Fruit fly (Drosophila melanogaster) whole organism, prepupa: Measurements from ENCODE around the gene vers.

Experiments
- CG15336 ChIP-seq: fragments of 200-800 bp; sonication (Bioruptor generic); IDR thresholded peaks from 2 replicates; pipeline ENCODE4 v1.3.6; 2022; ENCODE audit warnings: missing biosample characterization, missing genetic modification characterization
- CG9139 ChIP-seq: fragments of 200-800 bp; sonication (Bioruptor generic); optimal IDR thresholded peaks from 3 replicates; lab custom pipeline; 2017; ENCODE audit warnings: missing biosample characterization, mild to moderate bottlenecking, missing genetic modification characterization
- Eip75B ChIP-seq: fragments of 200-800 bp; sonication (Bioruptor generic); optimal IDR thresholded peaks from 3 replicates; lab custom pipeline; 2016; ENCODE audit warnings: missing biosample characterization, missing genetic modification characterization
- Hr39 ChIP-seq: fragments of 200-800 bp; sonication (Bioruptor generic); optimal IDR thresholded peaks from 2 replicates; lab custom pipeline; 2016; ENCODE audit warnings: missing biosample characterization, missing genetic modification characterization
- Met ChIP-seq: fragments of 200-800 bp; sonication (Bioruptor generic); optimal IDR thresholded peaks from 3 replicates; lab custom pipeline; 2016; ENCODE audit warnings: missing biosample characterization, missing genetic modification characterization
- OdsH ChIP-seq: fragments of 200-800 bp; sonication (Bioruptor generic); optimal IDR thresholded peaks from 3 replicates; lab custom pipeline; 2016; ENCODE audit warnings: missing biosample characterization, missing genetic modification characterization
- Sox15 ChIP-seq: fragments of 200-800 bp; sonication (Bioruptor generic); optimal IDR thresholded peaks from 3 replicates; lab custom pipeline; 2016; ENCODE audit warnings: missing biosample characterization, missing genetic modification characterization
- fkh ChIP-seq: fragments of 200-800 bp; sonication (Bioruptor generic); optimal IDR thresholded peaks from 3 replicates; lab custom pipeline; 2017; ENCODE audit warnings: missing biosample characterization, mild to moderate bottlenecking, missing genetic modification characterization, moderate library complexity

dm6 chr3L:12149024-12149423, 33.1 kb downstream of the vers start, which contains the start of gene CG32099:
- TF ChIP-seq Met (no peak), Sox15 (GFP tag; lab: Kevin White, UChicago) (no peak), fkh (GFP tag; lab: Kevin White, UChicago) (no peak), Hr39 (GFP tag; lab: Kevin White, UChicago) (no peak), CG15336 (GFP tag; lab: Robert Waterston, UW) (no peak), Eip75B (no peak), OdsH (GFP tag; lab: Kevin White, UChicago) (no peak), CG9139 (GFP tag; lab: Kevin White, UChicago) (no peak)
